Worm (Caenorhabditis elegans) whole organism, L1 larva: ENCODE results near the gene dhps-1.
A peak's percentile ranks its signal among the peaks of the same experiment; 100 is the strongest.

Experiments used
- C34B4.2 ChIP-seq: sonication (generic microtip); optimal IDR thresholded peaks from 2 replicates; lab custom pipeline; 2017; ENCODE audit warnings: mild to moderate bottlenecking, missing genetic modification characterization, missing compliant biosample characterization
- Y116A8C.19 ChIP-seq: sonication (generic microtip); optimal IDR thresholded peaks from 2 replicates; lab custom pipeline; 2016; ENCODE audit warnings: missing compliant biosample characterization, missing genetic modification characterization, borderline replicate concordance
- aha-1 ChIP-seq: fragments of 150-350 bp; optimal IDR thresholded peaks from 2 replicates; lab custom pipeline; 2014; ENCODE audit warnings: missing biosample characterization, missing genetic modification characterization
- aly-2 ChIP-seq: fragments of 150-350 bp; optimal IDR thresholded peaks from 2 replicates; lab custom pipeline; 2014; ENCODE audit warnings: missing biosample characterization, missing genetic modification characterization
- ceh-8 ChIP-seq: fragments of 200-800 bp; sonication (Bioruptor generic); optimal IDR thresholded peaks from 2 replicates; lab custom pipeline; 2018; ENCODE audit warnings: mild to moderate bottlenecking, missing genetic modification characterization, moderate library complexity, missing compliant biosample characterization
- ceh-88 ChIP-seq: fragments of 200-800 bp; sonication (Bioruptor generic); IDR thresholded peaks from 2 replicates; pipeline ENCODE4 v1.3.6; 2022; ENCODE audit warnings: missing genetic modification characterization, missing compliant biosample characterization
- ceh-90 ChIP-seq: sonication (generic microtip); optimal IDR thresholded peaks from 2 replicates; lab custom pipeline; 2016; ENCODE audit warnings: missing genetic modification characterization, missing compliant biosample characterization
- efl-1 ChIP-seq, 4 experiments: fragments of 150-350 bp; optimal IDR thresholded peaks in 3 of 4; peaks in 1 of 4; 1 replicate in 1 of 4; 2 replicates in 3 of 4; lab custom pipeline; 2014; ENCODE audit warnings: missing biosample characterization in 2 of 4, missing genetic modification characterization in 2 of 4, missing genetic modification reagents in 2 of 4
- efl-3 ChIP-seq: fragments of 200-800 bp; sonication (Bioruptor generic); optimal IDR thresholded peaks from 2 replicates; lab custom pipeline; 2018; ENCODE audit warnings: mild to moderate bottlenecking, missing genetic modification characterization, missing compliant biosample characterization
- egl-13 ChIP-seq: sonication (generic microtip); optimal IDR thresholded peaks from 2 replicates; lab custom pipeline; 2016; ENCODE audit warnings: missing genotype, missing genetic modification reagents, missing genetic modification characterization, missing compliant biosample characterization
- elt-2 ChIP-seq: sonication (generic microtip); optimal IDR thresholded peaks from 2 replicates; lab custom pipeline; 2016; ENCODE audit warnings: missing genetic modification characterization, mild to moderate bottlenecking, inconsistent platforms, missing compliant biosample characterization, missing genetic modification reagents
- elt-3 ChIP-seq, 6 experiments: fragments of 150-350 bp in 1 of 6; sonication (generic microtip); optimal IDR thresholded peaks; 2 replicates each; lab custom pipeline; 2017 to 2018; ENCODE audit warnings: missing biosample characterization in 6 of 6, missing genetic modification characterization in 6 of 6, inconsistent platforms in 1 of 6
- fkh-10 ChIP-seq: sonication (generic microtip); optimal IDR thresholded peaks from 2 replicates; lab custom pipeline; 2017; ENCODE audit warnings: missing biosample characterization, missing genetic modification reagents, missing genetic modification characterization
- fkh-8 ChIP-seq: sonication (generic microtip); optimal IDR thresholded peaks from 2 replicates; lab custom pipeline; 2016; ENCODE audit warnings: mild to moderate bottlenecking, missing genetic modification characterization, missing compliant biosample characterization
- hlh-17 ChIP-seq: fragments of 200-800 bp; sonication (Bioruptor generic); optimal IDR thresholded peaks from 2 replicates; lab custom pipeline; 2018; ENCODE audit warnings: missing genetic modification characterization, mild to moderate bottlenecking, missing compliant biosample characterization, moderate library complexity, borderline replicate concordance
- irx-1 ChIP-seq: sonication (generic microtip); optimal IDR thresholded peaks from 2 replicates; lab custom pipeline; 2016; ENCODE audit warnings: missing genetic modification characterization, missing compliant biosample characterization
- isw-1 ChIP-seq: fragments of 200-800 bp; sonication (Bioruptor generic); IDR thresholded peaks from 2 replicates; pipeline ENCODE4 v1.3.6; 2022; ENCODE audit warnings: missing genetic modification characterization, missing compliant biosample characterization
- lin-15B ChIP-seq: fragments of 150-350 bp; sonication (generic microtip); optimal IDR thresholded peaks from 3 replicates; lab custom pipeline; 2014; ENCODE audit warnings: missing biosample characterization, missing genetic modification characterization
- lsy-2 ChIP-seq, 2 experiments: fragments of 150-350 bp; optimal IDR thresholded peaks; 2 replicates each; lab custom pipeline; 2014; ENCODE audit warnings: missing biosample characterization in 2 of 2, missing genetic modification characterization in 2 of 2
- mab-9 ChIP-seq: fragments of 200-800 bp; sonication (Bioruptor generic); IDR thresholded peaks from 2 replicates; pipeline ENCODE4 v1.3.6; 2022; ENCODE audit warnings: missing genetic modification reagents, missing genetic modification characterization, missing compliant biosample characterization
- nhr-12 ChIP-seq: sonication (generic microtip); optimal IDR thresholded peaks from 2 replicates; lab custom pipeline; 2017; ENCODE audit warnings: missing biosample characterization, missing genetic modification characterization
- nhr-71 ChIP-seq: sonication (generic microtip); optimal IDR thresholded peaks from 2 replicates; lab custom pipeline; 2016; ENCODE audit warnings: mild to moderate bottlenecking, missing genetic modification characterization, moderate library complexity, missing compliant biosample characterization
- nhr-77 ChIP-seq: fragments of 150-350 bp; optimal IDR thresholded peaks from 2 replicates; lab custom pipeline; 2014; ENCODE audit warnings: missing biosample characterization, missing genetic modification characterization
- nhr-85 ChIP-seq: sonication (generic microtip); peaks from one replicate; lab custom pipeline; 2016; ENCODE audit warnings: missing genetic modification characterization, inconsistent platforms, missing compliant biosample characterization
- pax-3 ChIP-seq: fragments of 200-800 bp; sonication (Bioruptor generic); optimal IDR thresholded peaks from 2 replicates; lab custom pipeline; 2018; ENCODE audit warnings: mild to moderate bottlenecking, missing genetic modification characterization, moderate library complexity, missing compliant biosample characterization
- rnt-1 ChIP-seq: sonication (generic microtip); optimal IDR thresholded peaks from 2 replicates; lab custom pipeline; 2016; ENCODE audit warnings: mild to moderate bottlenecking, missing genetic modification characterization, moderate library complexity, missing compliant biosample characterization
- skn-1 ChIP-seq: fragments of 150-350 bp; optimal IDR thresholded peaks from 2 replicates; lab custom pipeline; 2014; ENCODE audit warnings: missing biosample characterization, missing genetic modification characterization
- sup-37 ChIP-seq: fragments of 200-800 bp; sonication (Bioruptor generic); optimal IDR thresholded peaks from 2 replicates; lab custom pipeline; 2018; ENCODE audit warnings: mild to moderate bottlenecking, missing genetic modification characterization, missing compliant biosample characterization
- tbx-2 ChIP-seq: sonication (generic microtip); optimal IDR thresholded peaks from 2 replicates; lab custom pipeline; 2016; ENCODE audit warnings: missing genetic modification characterization, missing compliant biosample characterization
- tlp-1 ChIP-seq: fragments of 150-350 bp; optimal IDR thresholded peaks from 2 replicates; lab custom pipeline; 2014; ENCODE audit warnings: missing biosample characterization, missing genetic modification characterization
- unc-30 ChIP-seq: sonication (generic microtip); optimal IDR thresholded peaks from 2 replicates; lab custom pipeline; 2017; ENCODE audit warnings: missing biosample characterization, missing genetic modification characterization
- unc-62 ChIP-seq: fragments of 150-350 bp; optimal IDR thresholded peaks from 2 replicates; lab custom pipeline; 2014; ENCODE audit warnings: missing biosample characterization, missing genetic modification reagents, missing genetic modification characterization
- unc-98 ChIP-seq: fragments of 200-800 bp; sonication (Bioruptor generic); IDR thresholded peaks from 2 replicates; pipeline ENCODE4 v1.3.6; 2022; ENCODE audit warnings: missing genetic modification characterization, missing compliant biosample characterization
- zip-4 ChIP-seq: fragments of 200-800 bp; sonication (Bioruptor generic); optimal IDR thresholded peaks from 2 replicates; lab custom pipeline; 2018; ENCODE audit warnings: mild to moderate bottlenecking, missing genetic modification characterization, moderate library complexity, missing compliant biosample characterization
- ztf-11 ChIP-seq, 2 experiments: sonication (generic microtip); optimal IDR thresholded peaks; 2 replicates each; lab custom pipeline; 2016 to 2017; ENCODE audit warnings: missing genetic modification characterization in 2 of 2, missing biosample characterization in 1 of 2, missing compliant biosample characterization in 1 of 2

Gene dhps-1

DNA sequence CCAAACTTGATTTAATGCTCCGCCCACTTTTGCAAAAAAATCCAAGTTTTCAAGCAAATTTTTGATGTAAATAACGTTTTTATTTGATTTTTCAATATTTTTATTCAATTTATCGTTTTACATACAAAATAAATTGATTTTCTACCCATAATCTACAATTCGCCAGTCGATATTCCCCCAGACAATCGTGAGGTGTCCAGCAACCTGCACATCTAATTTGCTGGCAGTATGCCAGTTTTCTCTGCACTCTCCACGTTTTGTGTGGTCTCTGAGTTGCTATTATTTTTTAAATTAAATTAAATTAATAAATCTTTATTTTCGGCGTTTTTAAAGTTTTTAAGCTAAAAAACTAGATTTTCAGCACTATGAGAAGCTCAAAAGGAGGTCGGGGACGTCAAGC lies 12.7 kb upstream of the dhps-1 start (continued):
- TF ChIP-seq ceh-90 (tag; lab: Kevin White, UChicago) (peak; percentile 40), nhr-77 (tag; lab: Kevin White, UChicago) (peak; percentile 61), efl-3 (GFP tag; lab: Kevin White, UChicago) (peak; percentile 47), nhr-85 (peak; percentile 91), nhr-12 (tag; lab: Kevin White, UChicago) (no peak), C34B4.2 (tag; lab: Kevin White, UChicago) (no peak)

DNA sequence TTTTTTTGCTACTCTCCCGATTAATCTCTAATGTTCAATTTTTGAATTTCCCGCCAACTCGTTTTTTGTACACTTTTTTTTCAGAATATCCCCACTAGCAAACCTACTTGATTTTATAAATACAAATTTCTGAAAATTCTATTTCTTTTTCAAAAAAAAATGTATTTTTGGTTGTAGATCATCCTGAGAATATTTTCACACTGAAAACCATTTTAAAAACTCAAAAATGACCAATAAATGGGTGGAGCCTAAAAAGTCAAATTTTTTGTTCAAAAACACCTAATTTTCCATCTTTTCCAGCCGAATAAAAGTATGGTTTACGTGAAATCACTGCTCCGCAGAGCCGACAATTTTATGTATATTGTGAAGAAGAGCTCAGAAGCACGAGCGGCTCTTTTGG lies 4.1 kb upstream of the dhps-1 start, which contains the start of gene Y17G7B.3:
Gene Y17G7B.3 (plus strand): TSS at position 301 of the 400 bp plus-strand sequence.
- no peak for TF ChIP-seq tbx-2
- no peak for TF ChIP-seq lsy-2 (tag; optimal IDR thresholded peaks at IDR 0.05; lab: Kevin White, UChicago)
- no peak for TF ChIP-seq efl-3 (GFP tag; lab: Kevin White, UChicago)
- TF ChIP-seq elt-2 (tag; lab: Kevin White, UChicago), result no peak
- no peak for TF ChIP-seq isw-1 (GFP tag; lab: Robert Waterston, UW)
- no peak for TF ChIP-seq nhr-12 (tag; lab: Kevin White, UChicago)
- TF ChIP-seq tlp-1 (tag; lab: Kevin White, UChicago), result no peak
- no peak for TF ChIP-seq nhr-71 (tag; lab: Kevin White, UChicago)
- TF ChIP-seq unc-30, result no peak
- TF ChIP-seq egl-13, result no peak
- TF ChIP-seq aha-1, result no peak
- TF ChIP-seq fkh-10 (GFP tag; lab: Kevin White, UChicago), result no peak
- TF ChIP-seq unc-62, result no peak
- TF ChIP-seq irx-1 (tag; lab: Kevin White, UChicago), result no peak
- TF ChIP-seq ztf-11 (tag; optimal IDR thresholded peaks at IDR 0.05; lab: Kevin White, UChicago), result no peak
- TF ChIP-seq lin-15B (tag; lab: Kevin White, UChicago), result no peak
- TF ChIP-seq Y116A8C.19 (tag; lab: Kevin White, UChicago), result no peak
- TF ChIP-seq ceh-88 (GFP tag; lab: Robert Waterston, UW), result no peak
- no peak for TF ChIP-seq sup-37 (GFP tag; lab: Kevin White, UChicago)

DNA sequence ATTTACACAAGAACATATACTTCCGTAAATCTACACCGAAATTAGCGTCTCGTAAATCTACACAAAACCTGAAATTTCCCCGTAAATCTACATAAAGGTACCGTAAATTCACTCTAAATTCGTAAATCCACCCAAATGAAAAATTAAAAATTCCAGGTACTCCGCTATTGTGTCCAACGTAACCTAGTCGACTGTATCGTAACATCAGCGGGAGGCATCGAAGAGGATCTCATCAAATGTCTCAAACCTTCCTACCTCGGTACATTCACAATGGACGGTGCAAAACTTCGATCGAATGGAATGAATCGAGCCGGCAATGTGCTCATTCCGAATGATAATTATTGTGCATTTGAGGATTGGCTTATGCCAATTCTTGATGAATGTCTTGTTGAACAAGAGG lies 2.1 kb downstream of the dhps-1 start:
- TF ChIP-seq lsy-2 (tag; optimal IDR thresholded peaks at IDR 0.05; lab: Kevin White, UChicago) (no peak), efl-3 (GFP tag; lab: Kevin White, UChicago) (no peak), ceh-8 (GFP tag; lab: Kevin White, UChicago) (no peak), fkh-10 (GFP tag; lab: Kevin White, UChicago) (no peak)

DNA sequence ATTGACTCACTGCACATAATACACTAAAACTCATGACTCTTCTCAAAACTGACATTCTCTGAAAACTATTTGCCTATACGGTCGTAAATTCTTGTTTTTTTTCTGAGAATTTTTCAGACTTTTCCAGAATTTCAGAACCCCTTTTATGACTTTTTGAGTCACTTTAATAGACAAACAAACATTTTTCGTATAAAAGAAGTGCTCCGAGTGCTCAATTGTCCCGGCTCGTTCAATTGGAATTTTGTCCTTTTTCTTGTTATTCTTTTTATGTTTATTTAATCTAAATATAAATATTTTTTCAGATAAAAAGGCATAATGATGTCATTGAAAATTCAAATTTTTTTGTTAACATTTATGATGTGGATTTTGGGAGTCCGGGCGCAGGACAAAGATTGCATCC lies 6.1 kb downstream of the dhps-1 start, which contains the start of gene Y17G7B.23:
Gene Y17G7B.23 (plus strand): TSS at position 301 of the 400 bp plus-strand sequence.
- TF ChIP-seq skn-1 (tag; lab: Kevin White, UChicago), result no peak
- no peak for TF ChIP-seq efl-1 (optimal IDR thresholded peaks at IDR 0.05; lab: Kevin White, UChicago)
- TF ChIP-seq efl-1 (GFP tag; optimal IDR thresholded peaks at IDR 0.05 in 1 of 2; lab: Kevin White, UChicago), result no peak
- TF ChIP-seq Y116A8C.19 (tag; lab: Kevin White, UChicago), result no peak
- no peak for TF ChIP-seq zip-4 (GFP tag; lab: Kevin White, UChicago)
- TF ChIP-seq sup-37 (GFP tag; lab: Kevin White, UChicago), result no peak
- no peak for TF ChIP-seq unc-62
- TF ChIP-seq elt-3 (tag; optimal IDR thresholded peaks at IDR 0.05; lab: Kevin White, UChicago), result no peak
- no peak for TF ChIP-seq C34B4.2 (tag; lab: Kevin White, UChicago)
- no peak for TF ChIP-seq fkh-8
- no peak for TF ChIP-seq mab-9 (GFP tag; lab: Robert Waterston, UW)
- TF ChIP-seq ceh-90 (tag; lab: Kevin White, UChicago), result no peak
- no peak for TF ChIP-seq irx-1 (tag; lab: Kevin White, UChicago)
- no peak for TF ChIP-seq hlh-17

DNA sequence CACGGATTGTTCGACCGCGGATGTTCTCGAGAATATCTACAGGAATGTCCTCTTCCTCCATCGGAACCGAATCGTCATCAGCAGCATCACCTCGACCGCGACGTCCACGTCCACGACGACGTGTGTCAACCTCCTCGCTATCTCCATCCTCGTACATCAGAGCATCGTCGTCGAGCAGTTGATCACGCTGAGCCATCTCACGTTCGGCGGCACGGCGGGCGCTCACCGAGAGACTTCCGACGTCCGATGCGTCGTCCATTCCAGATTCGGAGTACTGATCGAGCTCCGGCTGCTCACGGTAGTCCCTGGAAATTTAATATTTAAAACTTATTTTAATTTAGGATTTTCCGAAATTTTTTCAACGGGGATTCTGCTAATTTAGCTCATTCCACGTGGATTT lies 13.2 kb downstream of the dhps-1 start:
- TF ChIP-seq pax-3 (tag; lab: Kevin White, UChicago) (no peak), rnt-1 (tag; lab: Kevin White, UChicago) (no peak), aly-2 (tag; lab: Kevin White, UChicago) (no peak), unc-98 (no peak), nhr-71 (tag; lab: Kevin White, UChicago) (no peak)
- TF ChIP-seq, all 84 proteins: peak for 0
